Worm (Caenorhabditis elegans) whole organism, late embryonic: ENCODE measurements around the gene fbxb-43.

ENCODE experiments used
- Y22D7AL.16 ChIP-seq: sonication (generic microtip); optimal IDR thresholded peaks from 2 replicates; lab custom pipeline; 2016; ENCODE audit warnings: missing genetic modification characterization, missing compliant biosample characterization
- ama-1 ChIP-seq: fragments of 150-350 bp; optimal IDR thresholded peaks from 2 replicates; lab custom pipeline; 2014
- dmd-4 ChIP-seq: sonication (generic microtip); optimal IDR thresholded peaks from 2 replicates; lab custom pipeline; 2016; ENCODE audit warnings: borderline replicate concordance, missing genetic modification characterization, missing compliant biosample characterization
- lin-11 ChIP-seq: fragments of 200-800 bp; sonication (Bioruptor generic); optimal IDR thresholded peaks from 2 replicates; lab custom pipeline; 2018; ENCODE audit warnings: mild to moderate bottlenecking, missing genetic modification characterization, missing compliant biosample characterization
- nfya-1 ChIP-seq: sonication (generic microtip); optimal IDR thresholded peaks from 2 replicates; lab custom pipeline; 2017; ENCODE audit warnings: missing genetic modification characterization, mild to moderate bottlenecking, missing compliant biosample characterization, antibody characterized with exemption, moderate library complexity
- nhr-11 ChIP-seq: fragments of 150-350 bp; optimal IDR thresholded peaks from 2 replicates; lab custom pipeline; 2014; ENCODE audit warnings: missing biosample characterization, missing genetic modification characterization
- pha-2 ChIP-seq: sonication (generic microtip); optimal IDR thresholded peaks from 2 replicates; lab custom pipeline; 2017; ENCODE audit warnings: mild to moderate bottlenecking, missing genetic modification characterization, missing compliant biosample characterization
- pqm-1 ChIP-seq: sonication (generic microtip); optimal IDR thresholded peaks from 2 replicates; lab custom pipeline; 2016; ENCODE audit warnings: missing genetic modification characterization, missing compliant biosample characterization
- sox-4 ChIP-seq: sonication (generic microtip); optimal IDR thresholded peaks from 2 replicates; lab custom pipeline; 2017; ENCODE audit warnings: mild to moderate bottlenecking, missing genetic modification characterization, inconsistent platforms, missing compliant biosample characterization

- no peak for TF ChIP-seq lin-11 (tag; lab: Kevin White, UChicago)
- no peak for TF ChIP-seq sox-4
- TF ChIP-seq nfya-1 (tag; lab: Kevin White, UChicago) = no peak
- no peak for TF ChIP-seq pha-2 (tag; lab: Kevin White, UChicago)
- no peak for TF ChIP-seq nhr-11 (tag; lab: Kevin White, UChicago)
- TF ChIP-seq pqm-1 (tag; lab: Kevin White, UChicago) = no peak
- no peak for TF ChIP-seq Y22D7AL.16 (tag; lab: Kevin White, UChicago)
- TF ChIP-seq ama-1 (lab: Kevin White, UChicago) = no peak
- no peak for TF ChIP-seq dmd-4 (tag; lab: Kevin White, UChicago)
Observed at ce11 chrII:1517354-1517753, 18.7 kb upstream of the fbxb-43 start, which contains the start of gene math-45.
